Fruit fly (Drosophila melanogaster): ENCODE results near the gene CG10013.
A peak's percentile ranks its signal among the peaks of the same experiment; 100 is the strongest.

The CG10013 gene

DNA sequence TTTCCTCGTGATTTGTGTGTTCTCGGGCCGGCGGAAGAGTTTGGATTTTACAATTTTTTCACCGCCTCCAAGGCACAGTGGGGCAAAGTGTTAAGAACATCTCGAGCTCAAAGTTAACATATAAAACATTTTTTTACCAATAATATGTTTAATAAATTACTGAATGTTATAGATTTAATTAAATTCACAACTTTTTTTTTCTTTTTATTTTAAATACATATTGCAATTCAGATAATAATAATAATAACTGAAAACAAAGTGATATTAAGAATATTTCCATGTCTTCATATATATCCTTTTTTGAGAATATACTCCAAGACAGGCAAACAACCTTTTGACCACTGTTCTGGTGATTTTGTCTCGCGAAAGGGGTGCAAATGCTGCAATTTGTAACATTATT lies 22.7 kb downstream of the CG10013 start (continued):
- TF ChIP-seq CG12942 (GFP tag; optimal IDR thresholded peaks at IDR 0.05) = no peak
- TF ChIP-seq phol (tag; optimal IDR thresholded peaks at IDR 0.05) = peak; percentile 41
- TF ChIP-seq CG6689 (GFP tag; IDR thresholded peaks at IDR 0.05) = peak; percentile 48; the same call in 1 of the 2 replicates
- no peak for TF ChIP-seq psq (GFP tag; optimal IDR thresholded peaks at IDR 0.05)
- no peak for TF ChIP-seq fd64A (GFP tag; optimal IDR thresholded peaks at IDR 0.05)
- TF ChIP-seq Blimp-1 (GFP tag; optimal IDR thresholded peaks at IDR 0.05) = peak; percentile 51
- TF ChIP-seq D (optimal IDR thresholded peaks at IDR 0.05) = no peak
- TF ChIP-seq D (GFP tag; optimal IDR thresholded peaks at IDR 0.05) = peak; percentile 26
- no peak for TF ChIP-seq CG12769 (tag; optimal IDR thresholded peaks at IDR 0.05)
- peak; percentile 12 for TF ChIP-seq CG12104 (GFP tag; optimal IDR thresholded peaks at IDR 0.05)
- no peak for TF ChIP-seq Mrtf (GFP tag; IDR thresholded peaks at IDR 0.05)
- TF ChIP-seq bsh (GFP tag; optimal IDR thresholded peaks at IDR 0.05) = peak in 1 of 2 experiments; percentile 31
- peak; percentile 0 for TF ChIP-seq CG4820 (GFP tag; optimal IDR thresholded peaks at IDR 0.05)
- TF ChIP-seq CG4424 (GFP tag; optimal IDR thresholded peaks at IDR 0.05) = peak; percentile 2
- TF ChIP-seq CG14667 (GFP tag; IDR thresholded peaks at IDR 0.05) = no peak
- TF ChIP-seq Oli (tag; optimal IDR thresholded peaks at IDR 0.05) = peak; percentile 8
- TF ChIP-seq fd96Cb (tag; optimal IDR thresholded peaks at IDR 0.05) = peak; percentile 23
- no peak for TF ChIP-seq CG16863 (GFP tag; optimal IDR thresholded peaks at IDR 0.05)
- peak; percentile 63 for TF ChIP-seq CG2712 (tag; optimal IDR thresholded peaks at IDR 0.05)
- peak; percentile 11 for TF ChIP-seq D19A (tag; optimal IDR thresholded peaks at IDR 0.05)
- TF ChIP-seq CG17802 (tag; optimal IDR thresholded peaks at IDR 0.05) = no peak
- no peak for TF ChIP-seq zf30C (GFP tag; optimal IDR thresholded peaks at IDR 0.05)
- TF ChIP-seq ind (GFP tag; optimal IDR thresholded peaks at IDR 0.05) = no peak
- TF ChIP-seq CG8765 (GFP tag; IDR thresholded peaks at IDR 0.05) = no peak
- peak; percentile 19 for TF ChIP-seq CG14710 (tag; optimal IDR thresholded peaks at IDR 0.05)
- no peak for TF ChIP-seq CG3726 (GFP tag; IDR thresholded peaks at IDR 0.05)
- TF ChIP-seq peb (GFP tag; IDR thresholded peaks at IDR 0.05) = no peak
- TF ChIP-seq CG10565 (GFP tag; optimal IDR thresholded peaks at IDR 0.05) = no peak
- TF ChIP-seq CG18262 (tag; optimal IDR thresholded peaks at IDR 0.05) = peak; percentile 60
- peak; percentile 30 for TF ChIP-seq sens (GFP tag)
- TF ChIP-seq schlank (tag; optimal IDR thresholded peaks at IDR 0.05) = no peak
- peak; percentile 30 for TF ChIP-seq CG8924 (tag; optimal IDR thresholded peaks at IDR 0.05)
- peak; percentile 10 for TF ChIP-seq dmrt11E (tag; optimal IDR thresholded peaks at IDR 0.05)
- peak; percentile 14 for TF ChIP-seq CG7556 (GFP tag; optimal IDR thresholded peaks at IDR 0.05)
- TF ChIP-seq CG17361 (GFP tag; IDR thresholded peaks at IDR 0.05) = 0 out of 3 replicates have a peak, but pooled peaks have one; percentile 36
- TF ChIP-seq CG31441 (GFP tag; IDR thresholded peaks at IDR 0.05) = peak; percentile 62; the same call in 1 of the 2 replicates
- no peak for TF ChIP-seq CG31224 (GFP tag; IDR thresholded peaks at IDR 0.05)
- TF ChIP-seq ash1 (GFP tag; optimal IDR thresholded peaks at IDR 0.05) = no peak
- no peak for TF ChIP-seq CG31388 (GFP tag; optimal IDR thresholded peaks at IDR 0.05)
- TF ChIP-seq CG7928 (GFP tag; optimal IDR thresholded peaks at IDR 0.05) = no peak
- no peak for TF ChIP-seq Tbp (GFP tag; optimal IDR thresholded peaks at IDR 0.05)
- TF ChIP-seq CG17829 (tag; optimal IDR thresholded peaks at IDR 0.05) = peak; percentile 33
- TF ChIP-seq CG11504 (tag; optimal IDR thresholded peaks at IDR 0.05) = peak; percentile 58
- no peak for TF ChIP-seq hb (GFP tag; IDR thresholded peaks at IDR 0.05; ENCODE audit: partially characterized antibody)
- TF ChIP-seq nerfin-2 (GFP tag; IDR thresholded peaks at IDR 0.05; ENCODE audit: partially characterized antibody) = no peak
